Fruit fly (Drosophila melanogaster): ENCODE data around the gene CG13738.

The CG13738 gene

dm6 chr3L:14002524-14003135 is 29.4 kb upstream of the CG13738 start (continued):
- TF ChIP-seq HmgD (GFP tag; optimal IDR thresholded peaks at IDR 0.05) = peak; percentile 62
- no peak for TF ChIP-seq CG8290 (GFP tag; optimal IDR thresholded peaks at IDR 0.05)
- TF ChIP-seq CG8290 (tag; optimal IDR thresholded peaks at IDR 0.05) = peak in 1 of 2 experiments; percentile 75
- peak; percentile 45 for TF ChIP-seq phol (tag; optimal IDR thresholded peaks at IDR 0.05)
- no peak for TF ChIP-seq kay (GFP tag; optimal IDR thresholded peaks at IDR 0.05)
- TF ChIP-seq BEAF-32 (GFP tag; optimal IDR thresholded peaks at IDR 0.05) = peak; percentile 13
- TF ChIP-seq Bgb (GFP tag; IDR thresholded peaks at IDR 0.05; ENCODE audit: partially characterized antibody) = peak; percentile 36; the same call in 1 of the 2 replicates
- TF ChIP-seq ttk (GFP tag; IDR thresholded peaks at IDR 0.05) = no peak
- no peak for TF ChIP-seq Hey (tag; optimal IDR thresholded peaks at IDR 0.05)
- peak; percentile 57 for TF ChIP-seq CG12659 (GFP tag; optimal IDR thresholded peaks at IDR 0.05)
- peak; percentile 18 for TF ChIP-seq twi (tag; optimal IDR thresholded peaks at IDR 0.05)
- peak; percentile 18 for TF ChIP-seq MESR4 (GFP tag; optimal IDR thresholded peaks at IDR 0.05)
- no peak for TF ChIP-seq ro (GFP tag; IDR thresholded peaks at IDR 0.05)
- peak; percentile 66 for TF ChIP-seq CG10543 (GFP tag; optimal IDR thresholded peaks at IDR 0.05)
- TF ChIP-seq nerfin-1 (tag; optimal IDR thresholded peaks at IDR 0.05) = peak; percentile 71
- TF ChIP-seq CG16813 (GFP tag; IDR thresholded peaks at IDR 0.05; ENCODE audit: partially characterized antibody) = no peak
- no peak for TF ChIP-seq CG9876 (GFP tag; optimal IDR thresholded peaks at IDR 0.05)
- peak; percentile 50 for TF ChIP-seq dm (GFP tag; optimal IDR thresholded peaks at IDR 0.05)
- TF ChIP-seq grau (tag; optimal IDR thresholded peaks at IDR 0.05) = peak; percentile 6
- TF ChIP-seq CG13775 (GFP tag; optimal IDR thresholded peaks at IDR 0.05) = no peak
- TF ChIP-seq insv (GFP tag; optimal IDR thresholded peaks at IDR 0.05) = no peak
- TF ChIP-seq gro (GFP tag; optimal IDR thresholded peaks at IDR 0.05) = no peak
- TF ChIP-seq CG4282 (GFP tag; optimal IDR thresholded peaks at IDR 0.05) = peak; percentile 5
- TF ChIP-seq CG3995 (GFP tag; optimal IDR thresholded peaks at IDR 0.05) = no peak
- peak; percentile 77 for TF ChIP-seq Opbp (GFP tag; IDR thresholded peaks at IDR 0.05; ENCODE audit: partially characterized antibody)
- peak; percentile 72 for TF ChIP-seq oc (tag; optimal IDR thresholded peaks at IDR 0.05)
- peak; percentile 28; the same call in 1 of the 2 replicates for TF ChIP-seq amos (GFP tag; IDR thresholded peaks at IDR 0.05; ENCODE audit: partially characterized antibody)
- peak; percentile 53 for TF ChIP-seq zen (tag; optimal IDR thresholded peaks at IDR 0.05)
- TF ChIP-seq fd3F (GFP tag; optimal IDR thresholded peaks at IDR 0.05) = no peak
- peak; percentile 26 for TF ChIP-seq gem (tag; optimal IDR thresholded peaks at IDR 0.05)
- TF ChIP-seq vfl (GFP tag; optimal IDR thresholded peaks at IDR 0.05) = no peak
- no peak for TF ChIP-seq Deaf1 (tag; optimal IDR thresholded peaks at IDR 0.05)
- peak; percentile 49 for TF ChIP-seq Ets97D (GFP tag; optimal IDR thresholded peaks at IDR 0.05)
- no peak for TF ChIP-seq emc (GFP tag; optimal IDR thresholded peaks at IDR 0.05)
- TF ChIP-seq Nf-YC (tag; optimal IDR thresholded peaks at IDR 0.05) = peak; percentile 30
- peak; percentile 2 for TF ChIP-seq pros (GFP tag; optimal IDR thresholded peaks at IDR 0.05)
- TF ChIP-seq stwl (tag; optimal IDR thresholded peaks at IDR 0.05) = peak; percentile 49
- no peak for TF ChIP-seq CG14965 (GFP tag; optimal IDR thresholded peaks at IDR 0.05; ENCODE audit: borderline replicate concordance)
- TF ChIP-seq psq (GFP tag; optimal IDR thresholded peaks at IDR 0.05) = peak; percentile 100
- peak; percentile 12 for TF ChIP-seq CG4617 (GFP tag; optimal IDR thresholded peaks at IDR 0.05; ENCODE audit: borderline replicate concordance)
- TF ChIP-seq gfzf (GFP tag; optimal IDR thresholded peaks at IDR 0.05) = peak; percentile 72
- no peak for TF ChIP-seq Jarid2 (GFP tag; optimal IDR thresholded peaks at IDR 0.05)
- no peak for TF ChIP-seq CG8359 (GFP tag; optimal IDR thresholded peaks at IDR 0.05; ENCODE audit: borderline replicate concordance)
- peak; percentile 36; the same call in 1 of the 3 replicates for TF ChIP-seq Dbx (GFP tag; IDR thresholded peaks at IDR 0.05)
- no peak for TF ChIP-seq CG33557 (GFP tag; optimal IDR thresholded peaks at IDR 0.05)
- TF ChIP-seq Meics (GFP tag; optimal IDR thresholded peaks at IDR 0.05) = no peak
- TF ChIP-seq kni (GFP tag; optimal IDR thresholded peaks at IDR 0.05) = peak; percentile 12
- TF ChIP-seq chinmo (GFP tag; IDR thresholded peaks at IDR 0.05; ENCODE audit: partially characterized antibody) = peak; percentile 85; the same call in 3 of the 4 replicates
- peak; percentile 54 for TF ChIP-seq vvl (GFP tag; IDR thresholded peaks at IDR 0.05)

Data from whole organism, embryonic.